Fruit fly (Drosophila melanogaster): ENCODE results near the gene elg1.
A peak's percentile ranks its signal among the peaks of the same experiment; 100 is the strongest.

DNA sequence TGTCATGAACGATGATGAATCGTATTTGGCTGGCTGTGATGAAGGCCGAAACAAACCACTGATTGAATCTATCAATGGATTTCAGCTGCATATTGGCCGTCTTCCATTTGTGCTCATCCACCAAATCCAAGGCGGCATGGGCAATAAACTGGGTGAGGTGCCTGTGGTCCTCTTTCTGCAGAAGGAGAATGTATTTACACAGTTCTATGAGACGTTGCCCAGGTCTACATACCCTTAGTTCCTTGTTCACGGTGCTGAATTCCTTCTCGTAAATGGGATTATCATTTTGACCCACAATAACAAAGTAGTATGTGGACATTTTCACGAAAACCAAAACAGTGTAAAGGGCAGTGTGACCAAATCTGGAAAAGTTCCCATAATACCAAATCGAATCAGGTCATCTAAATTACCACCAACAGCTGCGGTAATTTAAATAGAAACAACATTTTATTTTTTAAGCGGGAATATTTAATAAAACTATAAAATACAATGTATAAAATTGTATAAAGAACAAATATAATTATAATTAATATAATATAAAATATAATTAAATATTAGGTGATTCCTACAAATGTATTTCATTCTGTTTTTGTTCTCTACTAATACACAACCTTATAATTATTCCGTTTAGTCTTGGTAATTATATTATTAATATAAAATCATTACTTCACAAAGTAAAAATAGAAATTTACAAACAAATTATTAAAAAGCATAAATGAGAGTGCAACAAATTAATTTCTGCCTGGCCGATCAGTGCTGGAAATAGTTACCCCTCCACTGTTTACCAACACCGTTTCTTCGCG is at the start of gene elg1, which contains the start of gene Trs20:
- TF ChIP-seq crp (GFP tag; optimal IDR thresholded peaks at IDR 0.05) (no peak), MBD-R2 (GFP tag; IDR thresholded peaks at IDR 0.05) (peak; percentile 66), chif (GFP tag; optimal IDR thresholded peaks at IDR 0.05) (no peak), zen (tag; optimal IDR thresholded peaks at IDR 0.05) (peak; percentile 46), slp2 (GFP tag; optimal IDR thresholded peaks at IDR 0.05) (no peak), CG14965 (GFP tag; optimal IDR thresholded peaks at IDR 0.05; ENCODE audit: borderline replicate concordance) (no peak), CG18619 (GFP tag; optimal IDR thresholded peaks at IDR 0.05) (peak; percentile 14), CG1529 (GFP tag; optimal IDR thresholded peaks at IDR 0.05) (no peak), CG9727 (GFP tag; optimal IDR thresholded peaks at IDR 0.05) (peak; percentile 53), gcm (GFP tag; optimal IDR thresholded peaks at IDR 0.05) (peak; percentile 77), toy (GFP tag; IDR thresholded peaks at IDR 0.05) (no peak), CG18764 (GFP tag; optimal IDR thresholded peaks at IDR 0.05) (no peak), sim (GFP tag; IDR thresholded peaks at IDR 0.05) (no peak)
